Fruit fly (Drosophila melanogaster): ENCODE measurements around the gene CG31741.

DNA sequence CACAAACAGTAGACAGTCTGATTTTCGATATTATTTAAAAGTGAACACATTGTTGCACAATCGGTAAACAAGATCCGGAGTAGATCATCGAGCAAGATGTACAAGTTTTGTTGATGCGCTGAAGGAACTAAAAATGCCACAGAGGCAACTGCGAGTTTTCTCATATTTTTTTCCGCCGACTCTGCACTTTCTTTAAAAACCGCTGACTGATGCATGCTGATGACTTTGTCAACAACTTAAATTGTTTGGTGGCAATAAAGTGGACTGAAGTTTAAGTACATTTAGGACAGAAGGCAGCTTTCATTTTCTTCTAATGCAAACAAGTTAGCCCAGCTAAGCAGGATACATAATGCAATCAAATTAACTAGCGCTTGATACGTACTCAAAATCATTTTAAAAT is 28.4 kb downstream of the CG31741 start:
- TF ChIP-seq dsf (GFP tag; optimal IDR thresholded peaks at IDR 0.05; ENCODE audit: borderline replicate concordance): no peak
- TF ChIP-seq Dfd (GFP tag; optimal IDR thresholded peaks at IDR 0.05): no peak
- no peak for TF ChIP-seq fru (GFP tag; optimal IDR thresholded peaks at IDR 0.05)
